Fruit fly (Drosophila melanogaster) whole organism, embryonic: Measurements from ENCODE around the gene Trpgamma.

Experiments used
- Aef1 ChIP-seq: fragments of 200-800 bp; sonication (Bioruptor generic); IDR thresholded peaks from 3 replicates; pipeline ENCODE4 v1.3.6; 2022; ENCODE audit warnings: missing biosample characterization, missing genetic modification characterization
- Atf3 ChIP-seq: fragments of 200-800 bp; sonication (Bioruptor generic); optimal IDR thresholded peaks from 3 replicates; lab custom pipeline; 2016; ENCODE audit warnings: missing biosample characterization, missing genetic modification characterization
- Blimp-1 ChIP-seq: fragments of 200-800 bp; sonication (Bioruptor generic); optimal IDR thresholded peaks from 3 replicates; lab custom pipeline; 2018; ENCODE audit warnings: missing biosample characterization, missing genetic modification characterization, mild to moderate bottlenecking, moderate library complexity, missing genetic modification reagents
- BtbVII ChIP-seq: fragments of 200-800 bp; sonication (Bioruptor generic); optimal IDR thresholded peaks from 3 replicates; lab custom pipeline; 2017; ENCODE audit warnings: missing biosample characterization, mild to moderate bottlenecking, missing genetic modification characterization
- CG10565 ChIP-seq: fragments of 200-800 bp; sonication (Bioruptor generic); optimal IDR thresholded peaks from 3 replicates; lab custom pipeline; 2016; ENCODE audit warnings: missing biosample characterization, mild to moderate bottlenecking, missing genetic modification characterization
- CG11504 ChIP-seq: fragments of 200-800 bp; sonication (Bioruptor generic); optimal IDR thresholded peaks from 3 replicates; lab custom pipeline; 2019; ENCODE audit warnings: missing biosample characterization, mild to moderate bottlenecking, missing genetic modification characterization, moderate library complexity
- CG11560 ChIP-seq: fragments of 200-800 bp; sonication (Bioruptor generic); IDR thresholded peaks from 3 replicates; pipeline ENCODE4 v1.3.6; 2022; ENCODE audit warnings: missing biosample characterization, missing genetic modification characterization
- CG12071 ChIP-seq: fragments of 200-800 bp; sonication (Bioruptor generic); optimal IDR thresholded peaks from 3 replicates; lab custom pipeline; 2018; ENCODE audit warnings: missing biosample characterization, mild to moderate bottlenecking, missing genetic modification characterization
- CG12299 ChIP-seq: fragments of 200-800 bp; sonication (Bioruptor generic); optimal IDR thresholded peaks from 2 replicates; lab custom pipeline; 2018; ENCODE audit warnings: missing biosample characterization, mild to moderate bottlenecking, missing genetic modification characterization
- CG12659 ChIP-seq: fragments of 200-800 bp; sonication (Bioruptor generic); optimal IDR thresholded peaks from 3 replicates; lab custom pipeline; 2017; ENCODE audit warnings: mild to moderate bottlenecking, missing biosample characterization, missing genetic modification reagents, missing genetic modification characterization
- CG13424 ChIP-seq: fragments of 200-800 bp; sonication (Bioruptor generic); optimal IDR thresholded peaks from 2 replicates; lab custom pipeline; 2019; ENCODE audit warnings: missing biosample characterization, mild to moderate bottlenecking, missing genetic modification characterization, moderate library complexity
- CG1529 ChIP-seq: fragments of 200-800 bp; sonication (Bioruptor generic); optimal IDR thresholded peaks from 3 replicates; lab custom pipeline; 2018; ENCODE audit warnings: missing biosample characterization, missing genetic modification characterization
- CG17802 ChIP-seq: fragments of 200-800 bp; sonication (Bioruptor generic); optimal IDR thresholded peaks from 2 replicates; lab custom pipeline; 2018; ENCODE audit warnings: missing biosample characterization, mild to moderate bottlenecking, missing genetic modification characterization, moderate library complexity
- CG2120 ChIP-seq: fragments of 200-800 bp; sonication (Bioruptor generic); optimal IDR thresholded peaks from 3 replicates; lab custom pipeline; 2016; ENCODE audit warnings: missing biosample characterization, missing genetic modification characterization
- CG3995 ChIP-seq: fragments of 200-800 bp; sonication (Bioruptor generic); optimal IDR thresholded peaks from 3 replicates; lab custom pipeline; 2016; ENCODE audit warnings: missing biosample characterization, missing genetic modification characterization
- CG4328 ChIP-seq: fragments of 200-800 bp; sonication (Bioruptor generic); optimal IDR thresholded peaks from 3 replicates; lab custom pipeline; 2017; ENCODE audit warnings: missing biosample characterization, missing genetic modification reagents, missing genetic modification characterization
- CG4424 ChIP-seq: fragments of 200-800 bp; sonication (Bioruptor generic); optimal IDR thresholded peaks from 3 replicates; lab custom pipeline; 2016; ENCODE audit warnings: missing biosample characterization, missing genetic modification characterization
- CG6683 ChIP-seq: fragments of 200-800 bp; sonication (Bioruptor generic); optimal IDR thresholded peaks from 2 replicates; lab custom pipeline; 2017; ENCODE audit warnings: missing biosample characterization, mild to moderate bottlenecking, missing genetic modification characterization, missing genetic modification reagents
- CG8359 ChIP-seq: fragments of 200-800 bp; sonication (Bioruptor generic); optimal IDR thresholded peaks from 2 replicates; lab custom pipeline; 2017; ENCODE audit warnings: missing biosample characterization, mild to moderate bottlenecking, missing genetic modification characterization, borderline replicate concordance
- Dref ChIP-seq: fragments of 200-800 bp; sonication (Bioruptor generic); IDR thresholded peaks from 2 replicates; pipeline ENCODE4 v1.3.6; 2022; ENCODE audit warnings: missing biosample characterization, missing genetic modification characterization
- Drgx ChIP-seq: fragments of 200-800 bp; sonication (Bioruptor generic); IDR thresholded peaks from 2 replicates; pipeline ENCODE4 v1.3.6; 2022; ENCODE audit warnings: missing biosample characterization, missing genetic modification characterization
- H15 ChIP-seq: fragments of 200-800 bp; sonication (Bioruptor generic); IDR thresholded peaks from 3 replicates; pipeline ENCODE4 v1.3.6; 2022; ENCODE audit warnings: missing biosample characterization, missing genetic modification characterization
- Jarid2 ChIP-seq: fragments of 200-800 bp; sonication (Bioruptor generic); optimal IDR thresholded peaks from 3 replicates; lab custom pipeline; 2017; ENCODE audit warnings: mild to moderate bottlenecking, missing biosample characterization, missing genetic modification reagents, missing genetic modification characterization
- Rx ChIP-seq: fragments of 200-800 bp; sonication (Bioruptor generic); IDR thresholded peaks from 2 replicates; pipeline ENCODE4 v1.3.6; 2022; ENCODE audit warnings: missing biosample characterization, missing genetic modification characterization
- ara ChIP-seq: fragments of 200-800 bp; sonication (Bioruptor generic); IDR thresholded peaks from 2 replicates; pipeline ENCODE4 v1.3.6; 2022; ENCODE audit warnings: missing biosample characterization, missing genetic modification characterization
- btn ChIP-seq: fragments of 200-800 bp; sonication (Bioruptor generic); optimal IDR thresholded peaks from 2 replicates; lab custom pipeline; 2016; ENCODE audit warnings: missing biosample characterization, missing genetic modification characterization
- cg ChIP-seq: fragments of 200-800 bp; sonication (Bioruptor generic); optimal IDR thresholded peaks from 3 replicates; lab custom pipeline; 2019; ENCODE audit warnings: missing biosample characterization, mild to moderate bottlenecking, missing genetic modification characterization, moderate library complexity
- chif ChIP-seq, 2 experiments: fragments of 200-800 bp; sonication (Bioruptor generic); optimal IDR thresholded peaks; 3 replicates each; lab custom pipeline; 2016; ENCODE audit warnings: missing biosample characterization in 2 of 2, missing genetic modification characterization in 2 of 2
- croc ChIP-seq: fragments of 200-800 bp; sonication (Bioruptor generic); conservative IDR thresholded peaks from 3 replicates; pipeline ENCODE4 v1.3.6; 2022; ENCODE audit warnings: missing biosample characterization, missing genetic modification characterization
- danr ChIP-seq: fragments of 200-800 bp; sonication (Bioruptor generic); IDR thresholded peaks from 2 replicates; pipeline ENCODE4 v1.3.6; 2022; ENCODE audit warnings: missing biosample characterization, missing genetic modification characterization
- dysf ChIP-seq: fragments of 200-800 bp; sonication (Bioruptor generic); IDR thresholded peaks from 3 replicates; pipeline ENCODE4 v1.3.6; 2022; ENCODE audit warnings: missing biosample characterization, missing genetic modification characterization
- ewg ChIP-seq: fragments of 200-800 bp; sonication (Bioruptor generic); optimal IDR thresholded peaks from 3 replicates; lab custom pipeline; 2017; ENCODE audit warnings: mild to moderate bottlenecking, missing biosample characterization, missing genetic modification reagents, missing genetic modification characterization
- fd64A ChIP-seq: fragments of 200-800 bp; sonication (Bioruptor generic); optimal IDR thresholded peaks from 3 replicates; lab custom pipeline; 2018; ENCODE audit warnings: missing biosample characterization, mild to moderate bottlenecking, missing genetic modification characterization
- gce ChIP-seq: fragments of 200-800 bp; sonication (Bioruptor generic); IDR thresholded peaks from 3 replicates; pipeline ENCODE4 v1.3.6; 2022; ENCODE audit warnings: missing biosample characterization, missing genetic modification characterization
- gfzf ChIP-seq: fragments of 200-800 bp; sonication (Bioruptor generic); optimal IDR thresholded peaks from 2 replicates; lab custom pipeline; 2016; ENCODE audit warnings: missing biosample characterization, mild to moderate bottlenecking, missing genetic modification characterization, moderate library complexity
- grn ChIP-seq: fragments of 200-800 bp; sonication (Bioruptor generic); optimal IDR thresholded peaks from 3 replicates; lab custom pipeline; 2017; ENCODE audit warnings: missing biosample characterization, missing genetic modification characterization
- gsb ChIP-seq: fragments of 200-800 bp; sonication (Bioruptor generic); IDR thresholded peaks from 2 replicates; pipeline ENCODE4 v1.3.6; 2022; ENCODE audit warnings: missing biosample characterization, missing genetic modification characterization
- jing ChIP-seq: fragments of 200-800 bp; sonication (Bioruptor generic); optimal IDR thresholded peaks from 2 replicates; lab custom pipeline; 2018; ENCODE audit warnings: missing biosample characterization, mild to moderate bottlenecking, missing genetic modification characterization
- kni ChIP-seq: fragments of 200-800 bp; sonication (Bioruptor generic); optimal IDR thresholded peaks from 3 replicates; lab custom pipeline; 2017; ENCODE audit warnings: mild to moderate bottlenecking, missing biosample characterization, missing genetic modification reagents, missing genetic modification characterization
- mld ChIP-seq: fragments of 200-800 bp; sonication (Bioruptor generic); IDR thresholded peaks from 3 replicates; pipeline ENCODE4 v1.3.6; 2022; ENCODE audit warnings: missing biosample characterization, missing genetic modification characterization; ENCODE audit not compliant: partially characterized antibody
- otp ChIP-seq: fragments of 200-800 bp; sonication (Bioruptor generic); IDR thresholded peaks from 3 replicates; pipeline ENCODE4, ENCODE4 v1.3.6; 2022; ENCODE audit warnings: missing biosample characterization, missing genetic modification characterization
- pan ChIP-seq, 4 experiments: fragments of >200 bp in 3 of 4; fragments of 200-800 bp in 1 of 4; sonication (Bioruptor generic) in 1 of 4; optimal IDR thresholded peaks in 3 of 4; IDR thresholded peaks in 1 of 4; 2 replicates each; pipeline versions ENCODE4 v1.3.6 to Lab custom; 2017 to 2022; ENCODE audit warnings: missing biosample characterization in 2 of 4, missing genetic modification characterization in 2 of 4, mixed read lengths in 1 of 4
- pfk ChIP-seq: fragments of 200-800 bp; sonication (Bioruptor generic); optimal IDR thresholded peaks from 2 replicates; lab custom pipeline; 2018; ENCODE audit warnings: missing biosample characterization, mild to moderate bottlenecking, missing genetic modification characterization, moderate library complexity
- ro ChIP-seq: fragments of 200-800 bp; sonication (Bioruptor generic); IDR thresholded peaks from 2 replicates; pipeline ENCODE4 v1.3.6; 2022; ENCODE audit warnings: missing biosample characterization, missing genetic modification characterization
- seq ChIP-seq: fragments of 200-800 bp; sonication (Bioruptor generic); IDR thresholded peaks from 2 replicates; pipeline ENCODE4 v1.3.6; 2022; ENCODE audit warnings: missing biosample characterization, missing genetic modification characterization
- slp2 ChIP-seq: fragments of 200-800 bp; sonication (Bioruptor generic); optimal IDR thresholded peaks from 2 replicates; lab custom pipeline; 2016; ENCODE audit warnings: missing biosample characterization, missing genetic modification characterization
- sob ChIP-seq: fragments of 200-800 bp; sonication (Bioruptor generic); IDR thresholded peaks from 2 replicates; pipeline ENCODE4 v1.3.6; 2022; ENCODE audit warnings: missing biosample characterization, missing genetic modification characterization
- sqz ChIP-seq: fragments of 200-800 bp; sonication (Bioruptor generic); optimal IDR thresholded peaks from 3 replicates; lab custom pipeline; 2018; ENCODE audit warnings: missing biosample characterization, mild to moderate bottlenecking, missing genetic modification characterization
- sr ChIP-seq: fragments of 200-800 bp; sonication (Bioruptor generic); IDR thresholded peaks from 3 replicates; pipeline ENCODE4 v1.3.6; 2022; ENCODE audit warnings: missing biosample characterization, missing genetic modification characterization
- wdn ChIP-seq: fragments of 200-800 bp; sonication (Bioruptor generic); IDR thresholded peaks from 2 replicates; pipeline ENCODE4 v1.3.6; 2022; ENCODE audit warnings: missing biosample characterization, missing genetic modification characterization
- wor ChIP-seq: fragments of 200-800 bp; sonication (Bioruptor generic); IDR thresholded peaks from 2 replicates; pipeline ENCODE4 v1.3.6; 2022; ENCODE audit warnings: missing biosample characterization, missing genetic modification characterization

Gene Trpgamma

DNA sequence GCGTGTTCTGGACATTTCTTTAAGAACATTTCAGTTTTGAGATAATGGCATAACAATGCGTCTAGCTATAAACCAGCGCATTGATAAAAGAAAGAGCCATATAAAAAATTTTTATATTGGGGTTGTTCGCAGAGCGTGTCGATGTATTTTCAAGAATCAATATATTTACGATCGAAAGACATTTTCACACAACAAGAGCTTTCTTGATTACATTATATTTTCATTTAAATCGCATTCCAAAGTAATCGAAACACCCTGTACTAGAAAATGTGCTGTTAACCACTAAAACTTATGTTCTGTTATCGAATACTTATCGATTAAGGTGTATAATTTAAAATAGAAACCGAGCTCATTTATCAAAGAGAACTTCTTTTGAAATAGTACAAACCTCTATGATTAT is 27.3 kb upstream of the Trpgamma start (continued):
- TF ChIP-seq CG17802 (no peak), slp2 (GFP tag; lab: Kevin White, UChicago) (no peak), seq (GFP tag; lab: Robert Waterston, UW) (peak; percentile 41; the same call in 1 of the 2 replicates), croc (GFP tag; lab: Robert Waterston, UW) (no peak), Blimp-1 (GFP tag; lab: Kevin White, UChicago) (no peak), CG4328 (GFP tag; lab: Kevin White, UChicago) (no peak), Atf3 (no peak), kni (no peak), CG2120 (peak; percentile 77), gce (GFP tag; lab: Robert Waterston, UW) (no peak), grn (GFP tag; lab: Kevin White, UChicago) (no peak), wdn (GFP tag; lab: Robert Waterston, UW) (no peak), sr (GFP tag; lab: Robert Waterston, UW) (no peak), gfzf (no peak), wor (no peak), H15 (GFP tag; lab: Robert Waterston, UW) (no peak), CG11560 (tag; lab: Robert Waterston, UW) (peak; percentile 94), CG10565 (no peak), CG6683 (GFP tag; lab: Kevin White, UChicago) (no peak), CG12299 (tag; lab: Kevin White, UChicago) (peak; percentile 11), cg (GFP tag; lab: Kevin White, UChicago) (no peak), mld (GFP tag; lab: Robert Waterston, UW) (no peak), otp (GFP tag; lab: Robert Waterston, UW) (no peak), Jarid2 (GFP tag; lab: Kevin White, UChicago) (no peak), fd64A (GFP tag; lab: Kevin White, UChicago) (no peak), BtbVII (no peak), chif (GFP tag; optimal IDR thresholded peaks at IDR 0.05; lab: Kevin White, UChicago) (peak in 1 of 2 experiments; percentile 39), CG12071 (GFP tag; lab: Kevin White, UChicago) (no peak), btn (no peak), CG8359 (GFP tag; lab: Kevin White, UChicago) (no peak), CG11504 (tag; lab: Kevin White, UChicago) (no peak), CG3995 (GFP tag; lab: Kevin White, UChicago) (no peak), ewg (no peak), danr (GFP tag; lab: Robert Waterston, UW) (no peak), pan (optimal IDR thresholded peaks at IDR 0.05; lab: Kevin White, UChicago) (no peak), pan (GFP tag; optimal IDR thresholded peaks at IDR 0.05 in 1 of 2, IDR thresholded peaks at IDR 0.05 in 1 of 2) (no peak), Aef1 (GFP tag; lab: Robert Waterston, UW) (peak; percentile 22; the same call in 1 of the 3 replicates), pfk (GFP tag; lab: Kevin White, UChicago) (no peak), Drgx (GFP tag; lab: Robert Waterston, UW) (no peak), sob (GFP tag; lab: Robert Waterston, UW) (peak; percentile 55; the same call in 1 of the 2 replicates), Rx (GFP tag; lab: Robert Waterston, UW) (no peak), CG12659 (GFP tag; lab: Kevin White, UChicago) (peak; percentile 59), gsb (GFP tag; lab: Robert Waterston, UW) (no peak), dysf (GFP tag; lab: Robert Waterston, UW) (peak; percentile 62; the same call in 2 of the 3 replicates), Dref (peak; percentile 59), jing (GFP tag; lab: Kevin White, UChicago) (no peak), ro (GFP tag; lab: Robert Waterston, UW) (no peak), CG4424 (GFP tag; lab: Kevin White, UChicago) (no peak), sqz (GFP tag; lab: Kevin White, UChicago) (no peak), CG13424 (tag; lab: Kevin White, UChicago) (peak; percentile 72), ara (GFP tag; lab: Robert Waterston, UW) (no peak), CG1529 (GFP tag; lab: Kevin White, UChicago) (peak; percentile 19)
